Fruit fly (Drosophila melanogaster) whole organism, pupa: Measurements from ENCODE around the gene Jasper.
A peak's percentile ranks its signal among the peaks of the same experiment; 100 is the strongest.

ENCODE experiments used
- CG10348 ChIP-seq: fragments of 200-800 bp; sonication (Bioruptor generic); IDR thresholded peaks from 2 replicates; pipeline ENCODE4 v1.3.6; 2022; ENCODE audit warnings: missing biosample characterization, missing genetic modification characterization
- CG12605 ChIP-seq: fragments of 200-800 bp; sonication (Bioruptor generic); IDR thresholded peaks from 2 replicates; pipeline ENCODE4 v1.3.6; 2022; ENCODE audit warnings: missing biosample characterization, missing genetic modification characterization
- CG13204 ChIP-seq: fragments of 200-800 bp; sonication (Bioruptor generic); optimal IDR thresholded peaks from 2 replicates; lab custom pipeline; 2018; ENCODE audit warnings: missing biosample characterization, mild to moderate bottlenecking, missing genetic modification characterization, moderate library complexity
- CG14655 ChIP-seq: fragments of 200-800 bp; sonication (Bioruptor generic); optimal IDR thresholded peaks from 3 replicates; lab custom pipeline; 2017; ENCODE audit warnings: mild to moderate bottlenecking, missing biosample characterization, missing genetic modification reagents, missing genetic modification characterization
- CG15710 ChIP-seq: fragments of 200-800 bp; sonication (Bioruptor generic); optimal IDR thresholded peaks from 2 replicates; lab custom pipeline; 2018; ENCODE audit warnings: missing biosample characterization, mild to moderate bottlenecking, missing genetic modification characterization, moderate library complexity
- CG17806 ChIP-seq: fragments of 200-800 bp; sonication (Bioruptor generic); optimal IDR thresholded peaks from 2 replicates; lab custom pipeline; 2018; ENCODE audit warnings: missing biosample characterization, mild to moderate bottlenecking, missing genetic modification characterization, moderate library complexity
- CG32121 ChIP-seq: fragments of 200-800 bp; sonication (Bioruptor generic); IDR thresholded peaks from 2 replicates; pipeline ENCODE4 v1.3.6; 2022; ENCODE audit warnings: missing biosample characterization, missing genetic modification characterization
- CG34367 ChIP-seq: fragments of 200-800 bp; sonication (Bioruptor generic); optimal IDR thresholded peaks from 2 replicates; lab custom pipeline; 2018; ENCODE audit warnings: missing biosample characterization, mild to moderate bottlenecking, missing genetic modification characterization
- CG4496 ChIP-seq: fragments of 200-800 bp; sonication (Bioruptor generic); IDR thresholded peaks from 3 replicates; pipeline ENCODE4 v1.3.6; 2022; ENCODE audit warnings: missing biosample characterization, missing genetic modification characterization
- CG8159 ChIP-seq: fragments of 200-800 bp; sonication (Bioruptor generic); optimal IDR thresholded peaks from 3 replicates; lab custom pipeline; 2018; ENCODE audit warnings: missing biosample characterization, mild to moderate bottlenecking, missing genetic modification characterization, moderate library complexity
- CG8301 ChIP-seq: fragments of 200-800 bp; sonication (Bioruptor generic); optimal IDR thresholded peaks from 2 replicates; lab custom pipeline; 2018; ENCODE audit warnings: missing biosample characterization, mild to moderate bottlenecking, missing genetic modification characterization
- CG9948 ChIP-seq: fragments of 200-800 bp; sonication (Bioruptor generic); optimal IDR thresholded peaks from 2 replicates; lab custom pipeline; 2018; ENCODE audit warnings: missing biosample characterization, mild to moderate bottlenecking, missing genetic modification characterization, moderate library complexity
- D1 ChIP-seq: fragments of 200-800 bp; sonication (Bioruptor generic); optimal IDR thresholded peaks from 2 replicates; lab custom pipeline; 2018; ENCODE audit warnings: missing biosample characterization, mild to moderate bottlenecking, missing genetic modification characterization, moderate library complexity
- EcR ChIP-seq: fragments of 200-800 bp; sonication (Bioruptor generic); optimal IDR thresholded peaks from 3 replicates; lab custom pipeline; 2019; ENCODE audit warnings: missing biosample characterization, missing genetic modification characterization, mild to moderate bottlenecking, moderate library complexity, missing genetic modification reagents
- Ets98B ChIP-seq: fragments of 200-800 bp; sonication (Bioruptor generic); IDR thresholded peaks from 2 replicates; pipeline ENCODE4 v1.3.6; 2022; ENCODE audit warnings: missing biosample characterization, missing genetic modification characterization
- Pif1A ChIP-seq: fragments of 200-800 bp; sonication (Bioruptor generic); optimal IDR thresholded peaks from 3 replicates; lab custom pipeline; 2016; ENCODE audit warnings: missing biosample characterization, missing genetic modification characterization
- Pif1B ChIP-seq: fragments of 200-800 bp; sonication (Bioruptor generic); optimal IDR thresholded peaks from 3 replicates; lab custom pipeline; 2016; ENCODE audit warnings: missing biosample characterization, missing genetic modification characterization
- Snoo ChIP-seq: fragments of 200-800 bp; sonication (Bioruptor generic); optimal IDR thresholded peaks from 3 replicates; lab custom pipeline; 2017; ENCODE audit warnings: missing biosample characterization, mild to moderate bottlenecking, missing genetic modification characterization, inconsistent platforms
- fd96Ca ChIP-seq: fragments of 200-800 bp; sonication (Bioruptor generic); IDR thresholded peaks from 3 replicates; pipeline ENCODE4 v1.3.6; 2022; ENCODE audit warnings: missing biosample characterization, missing genetic modification characterization
- gl ChIP-seq: fragments of 200-800 bp; sonication (Bioruptor generic); optimal IDR thresholded peaks from 2 replicates; lab custom pipeline; 2018; ENCODE audit warnings: missing biosample characterization, mild to moderate bottlenecking, missing genetic modification characterization
- rn ChIP-seq: fragments of 200-800 bp; sonication (Bioruptor generic); IDR thresholded peaks from 2 replicates; pipeline ENCODE4 v1.3.6; 2022; ENCODE audit warnings: missing biosample characterization, missing genetic modification characterization

The Jasper gene

dm6 chr3R:30059944-30060343, 7.6 kb downstream of the Jasper start:
- TF ChIP-seq CG8159 (peak; percentile 31), CG15710 (tag; lab: Kevin White, UChicago) (no peak), EcR (GFP tag; lab: Kevin White, UChicago) (peak; percentile 85)

- TF ChIP-seq CG8159 (no peak), D1 (tag; lab: Kevin White, UChicago) (no peak), Pif1A (GFP tag; lab: Kevin White, UChicago) (no peak), CG14655 (GFP tag; lab: Kevin White, UChicago) (no peak), CG15710 (tag; lab: Kevin White, UChicago) (no peak), Snoo (tag; lab: Kevin White, UChicago) (no peak), CG8301 (no peak)
Observed at dm6 chr3R:30060451-30061153, 8.3 kb downstream of the Jasper start.

- peak; percentile 83 for TF ChIP-seq D1 (tag; lab: Kevin White, UChicago)
- TF ChIP-seq CG9948 (tag; lab: Kevin White, UChicago) = peak; percentile 86
- TF ChIP-seq CG8159 = peak; percentile 94
- TF ChIP-seq gl (tag; lab: Kevin White, UChicago) = peak; percentile 85
- TF ChIP-seq CG32121 (GFP tag; lab: Robert Waterston, UW) = peak; percentile 94
- TF ChIP-seq CG34367 = peak; percentile 81
- peak; percentile 40; the same call in 1 of the 2 replicates for TF ChIP-seq CG10348 (GFP tag; lab: Robert Waterston, UW)
- TF ChIP-seq CG8301 = peak; percentile 87
- peak; percentile 67 for TF ChIP-seq CG13204 (GFP tag; lab: Kevin White, UChicago)
- peak; percentile 92 for TF ChIP-seq fd96Ca (GFP tag; lab: Robert Waterston, UW)
- peak; percentile 91 for TF ChIP-seq rn (GFP tag; lab: Robert Waterston, UW)
- TF ChIP-seq CG12605 = peak; percentile 92
- peak; percentile 41 for TF ChIP-seq EcR (GFP tag; lab: Kevin White, UChicago)
- TF ChIP-seq CG14655 (GFP tag; lab: Kevin White, UChicago) = peak; percentile 83
- TF ChIP-seq CG4496 = peak; percentile 96
- peak; percentile 89 for TF ChIP-seq CG15710 (tag; lab: Kevin White, UChicago)
- peak; percentile 95 for TF ChIP-seq Pif1A (GFP tag; lab: Kevin White, UChicago)
- TF ChIP-seq Snoo (tag; lab: Kevin White, UChicago) = peak; percentile 95
- TF ChIP-seq Ets98B (GFP tag; lab: Robert Waterston, UW) = peak; percentile 96
- TF ChIP-seq Pif1B = peak; percentile 96
- peak; percentile 95 for TF ChIP-seq CG17806 (tag; lab: Kevin White, UChicago)
Observed at dm6 chr3R:30061154-30061482, 8.8 kb downstream of the Jasper start.

dm6 chr3R:30061980-30062379, 9.7 kb downstream of the Jasper start:
- TF ChIP-seq CG8159 (no peak), CG32121 (GFP tag; lab: Robert Waterston, UW) (no peak), Ets98B (GFP tag; lab: Robert Waterston, UW) (no peak), CG8301 (no peak)

dm6 chr3R:30062543-30062942, 10.2 kb downstream of the Jasper start:
- peak; percentile 1 for TF ChIP-seq EcR (GFP tag; lab: Kevin White, UChicago)
- no peak for TF ChIP-seq CG12605

- TF ChIP-seq CG8301 (no peak), CG8159 (no peak), rn (GFP tag; lab: Robert Waterston, UW) (no peak), CG9948 (tag; lab: Kevin White, UChicago) (no peak), CG34367 (no peak), CG14655 (GFP tag; lab: Kevin White, UChicago) (no peak), gl (tag; lab: Kevin White, UChicago) (no peak)
Observed at dm6 chr3R:30063704-30064103, 11.4 kb downstream of the Jasper start.

dm6 chr3R:30066004-30066403, 13.7 kb downstream of the Jasper start:
- TF ChIP-seq EcR (GFP tag; lab: Kevin White, UChicago) (peak; percentile 83), CG13204 (GFP tag; lab: Kevin White, UChicago) (no peak)

dm6 chr3R:30070198-30070597, 17.9 kb downstream of the Jasper start:
- TF ChIP-seq CG9948 (tag; lab: Kevin White, UChicago) (no peak), CG32121 (GFP tag; lab: Robert Waterston, UW) (no peak), CG8301 (no peak), CG17806 (tag; lab: Kevin White, UChicago) (no peak), Snoo (tag; lab: Kevin White, UChicago) (no peak), CG13204 (GFP tag; lab: Kevin White, UChicago) (no peak), EcR (GFP tag; lab: Kevin White, UChicago) (no peak), Ets98B (GFP tag; lab: Robert Waterston, UW) (no peak), fd96Ca (GFP tag; lab: Robert Waterston, UW) (no peak), CG12605 (no peak), CG14655 (GFP tag; lab: Kevin White, UChicago) (no peak), CG15710 (tag; lab: Kevin White, UChicago) (no peak), gl (tag; lab: Kevin White, UChicago) (no peak), Pif1A (GFP tag; lab: Kevin White, UChicago) (no peak), Pif1B (no peak), CG8159 (no peak), CG34367 (no peak), CG4496 (no peak), D1 (tag; lab: Kevin White, UChicago) (no peak), rn (GFP tag; lab: Robert Waterston, UW) (no peak)
